Worm (Caenorhabditis elegans) whole organism, L4 larva: ENCODE measurements around the gene mxl-1.

ENCODE experiments used
- T26A8.4 ChIP-seq: fragments of 200-800 bp; sonication (Bioruptor generic); IDR thresholded peaks from 2 replicates; pipeline ENCODE4 v1.3.6; 2022; ENCODE audit warnings: missing genetic modification characterization, missing compliant biosample characterization
- ama-1 ChIP-seq: fragments of 150-350 bp; optimal IDR thresholded peaks from 2 replicates; lab custom pipeline; 2014; ENCODE audit warnings: inconsistent platforms, mixed read lengths
- ctbp-1 ChIP-seq: fragments of 200-800 bp; sonication (Bioruptor generic); IDR thresholded peaks from 2 replicates; pipeline ENCODE4 v1.3.6; 2022; ENCODE audit warnings: missing genetic modification reagents, missing genetic modification characterization, missing compliant biosample characterization
- dmd-8 ChIP-seq: fragments of 200-800 bp; sonication (Bioruptor generic); IDR thresholded peaks from 2 replicates; pipeline ENCODE4 v1.3.6; 2022; ENCODE audit warnings: missing genetic modification characterization, missing compliant biosample characterization
- dve-1 ChIP-seq: sonication (generic microtip); optimal IDR thresholded peaks from 2 replicates; lab custom pipeline; 2017; ENCODE audit warnings: antibody characterized with exemption, mild to moderate bottlenecking, missing genetic modification characterization, missing compliant biosample characterization; ENCODE audit not compliant: insufficient read depth
- lin-39 ChIP-seq: fragments of 150-350 bp; optimal IDR thresholded peaks from 2 replicates; lab custom pipeline; 2014; ENCODE audit warnings: missing biosample characterization, missing genetic modification reagents, missing genetic modification characterization
- nhr-10 ChIP-seq: fragments of 150-350 bp; optimal IDR thresholded peaks from 2 replicates; lab custom pipeline; 2014; ENCODE audit warnings: missing biosample characterization, missing genetic modification characterization
- nhr-11 ChIP-seq: fragments of 150-350 bp; optimal IDR thresholded peaks from 2 replicates; lab custom pipeline; 2014; ENCODE audit warnings: missing biosample characterization, missing genetic modification characterization
- nhr-237 ChIP-seq: sonication (generic microtip); optimal IDR thresholded peaks from 2 replicates; lab custom pipeline; 2017; ENCODE audit warnings: missing biosample characterization, missing genetic modification characterization
- nhr-25 ChIP-seq: sonication (generic microtip); optimal IDR thresholded peaks from 2 replicates; lab custom pipeline; 2017; ENCODE audit warnings: missing genetic modification characterization, mild to moderate bottlenecking, missing compliant biosample characterization, antibody characterized with exemption, moderate library complexity, borderline replicate concordance; ENCODE audit not compliant: insufficient read depth
- nhr-77 ChIP-seq: fragments of 150-350 bp; optimal IDR thresholded peaks from 2 replicates; lab custom pipeline; 2014; ENCODE audit warnings: missing biosample characterization, missing genetic modification characterization
- pha-4 ChIP-seq, 2 experiments: fragments of 150-350 bp in 1 of 2; fragments of 200-800 bp in 1 of 2; sonication (Bioruptor generic) in 1 of 2; IDR thresholded peaks in 1 of 2; optimal IDR thresholded peaks in 1 of 2; 2 replicates each; pipeline versions ENCODE4 v1.3.6 to Lab custom; 2014 to 2022; ENCODE audit warnings: missing genetic modification characterization in 2 of 2, missing genetic modification reagents in 2 of 2, missing biosample characterization in 1 of 2, missing compliant biosample characterization in 1 of 2
- pqm-1 ChIP-seq: sonication (generic microtip); optimal IDR thresholded peaks from 2 replicates; lab custom pipeline; 2017; ENCODE audit warnings: missing biosample characterization, missing genetic modification characterization
- unc-39 ChIP-seq: sonication (generic microtip); optimal IDR thresholded peaks from 2 replicates; lab custom pipeline; 2017; ENCODE audit warnings: missing biosample characterization, missing genetic modification characterization

ce11 chrV:11252429-11252828, 7.8 kb downstream of the mxl-1 start, which contains the start of gene srsx-33:
- TF ChIP-seq nhr-77 (no peak), dmd-8 (GFP tag; lab: Robert Waterston, UW) (no peak), lin-39 (tag; lab: Kevin White, UChicago) (no peak), nhr-237 (tag; lab: Kevin White, UChicago) (no peak), dve-1 (tag; lab: Kevin White, UChicago) (no peak), ctbp-1 (GFP tag; lab: Robert Waterston, UW) (no peak), nhr-25 (tag; lab: Kevin White, UChicago) (no peak), ama-1 (lab: Kevin White, UChicago) (no peak), pha-4 (GFP tag; IDR thresholded peaks at IDR 0.05; lab: Robert Waterston, UW) (no peak), pha-4 (tag; optimal IDR thresholded peaks at IDR 0.05; lab: Kevin White, UChicago) (no peak), T26A8.4 (GFP tag; lab: Robert Waterston, UW) (no peak), unc-39 (tag; lab: Kevin White, UChicago) (no peak), nhr-11 (tag; lab: Kevin White, UChicago) (no peak), pqm-1 (tag; lab: Kevin White, UChicago) (no peak), nhr-10 (tag; lab: Kevin White, UChicago) (no peak)
